Worm (Caenorhabditis elegans) whole organism, L2 larva: Measurements from ENCODE around the gene T14A8.2.

Source experiments
- blmp-1 ChIP-seq: sonication (generic microtip); optimal IDR thresholded peaks from 2 replicates; lab custom pipeline; 2017; ENCODE audit warnings: missing genetic modification characterization, mild to moderate bottlenecking, missing compliant biosample characterization, antibody characterized with exemption, moderate library complexity; ENCODE audit not compliant: insufficient read depth
- egl-27 ChIP-seq: sonication (generic microtip); optimal IDR thresholded peaks from 3 replicates; lab custom pipeline; 2017; ENCODE audit warnings: missing biosample characterization, missing genetic modification reagents, missing genetic modification characterization
- peb-1 ChIP-seq: fragments of 150-350 bp; optimal IDR thresholded peaks from 2 replicates; lab custom pipeline; 2014; ENCODE audit warnings: missing biosample characterization, missing genetic modification characterization

DNA sequence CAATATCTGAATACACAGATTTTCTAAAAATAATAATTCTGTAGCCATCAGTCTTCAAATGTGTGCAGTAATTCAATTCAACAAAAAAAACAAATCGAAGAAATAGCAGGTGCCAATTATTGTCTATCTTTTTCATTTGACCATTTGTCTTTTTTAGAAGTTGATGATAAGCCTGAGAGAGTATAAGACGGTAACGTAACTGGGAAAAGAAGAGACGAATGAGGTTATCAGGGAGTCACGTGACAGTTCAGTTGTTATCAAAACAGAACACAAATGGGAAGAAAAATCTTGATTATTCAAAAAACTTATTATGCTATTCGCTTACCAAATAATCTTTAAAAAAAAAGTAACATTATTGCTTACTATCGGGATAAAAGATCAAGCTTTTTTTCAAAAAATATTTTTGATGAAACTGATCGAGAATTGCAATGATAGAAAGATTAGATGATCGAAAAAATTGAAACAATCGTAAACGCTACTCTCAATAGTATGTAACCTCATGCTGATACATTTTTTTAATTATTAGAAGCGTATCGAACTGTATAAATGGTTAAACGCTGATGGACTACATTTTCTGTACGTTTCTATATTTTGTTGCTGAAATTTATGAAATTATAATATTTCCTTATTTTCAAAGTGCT lies 22.0 kb upstream of the T14A8.2 start:
- TF ChIP-seq egl-27 (tag; lab: Kevin White, UChicago) (no peak), peb-1 (tag; lab: Kevin White, UChicago) (no peak), blmp-1 (tag; lab: Kevin White, UChicago) (no peak)
